Fruit fly (Drosophila melanogaster): Measurements from ENCODE around the gene IPIP.
A peak's percentile ranks its signal among the peaks of the same experiment; 100 is the strongest.

IPIP gene

DNA sequence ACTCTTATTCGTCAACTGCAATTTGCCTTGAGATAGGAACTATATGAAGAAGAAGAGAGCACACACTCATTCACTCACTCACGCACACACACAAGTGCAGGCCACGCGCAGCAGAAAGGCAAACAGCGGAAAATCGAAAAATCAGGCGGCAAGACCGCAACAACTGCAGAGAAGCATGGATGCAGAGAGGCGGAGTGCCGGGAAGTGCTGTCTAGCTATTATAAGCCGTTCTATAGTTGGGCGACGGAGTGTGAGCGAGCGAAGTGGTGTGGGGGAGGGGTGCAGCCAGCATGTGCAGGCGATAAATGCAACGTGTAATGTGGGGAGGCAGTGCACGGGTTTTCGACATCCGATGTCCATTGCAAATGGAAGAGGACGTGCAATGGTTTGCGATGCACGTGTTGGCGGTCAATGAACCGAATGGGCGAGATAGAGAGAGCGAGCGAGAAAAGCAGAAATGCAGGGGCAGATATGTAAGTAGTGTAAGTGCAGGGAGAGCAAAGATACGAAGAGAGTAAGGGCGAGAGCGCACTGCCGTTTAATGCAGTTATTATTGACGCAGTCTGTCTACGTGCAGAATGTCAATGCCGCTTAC is 31.1 kb downstream of the IPIP start (continued):
- TF ChIP-seq CG32532 (GFP tag; IDR thresholded peaks at IDR 0.05) (no peak), Xrp1 (GFP tag; IDR thresholded peaks at IDR 0.05) (0 out of 2 replicates have a peak, but pooled peaks have one; percentile 11), CG9797 (GFP tag; optimal IDR thresholded peaks at IDR 0.05) (no peak), CG13624 (GFP tag; optimal IDR thresholded peaks at IDR 0.05) (no peak), HLHmδ (GFP tag; optimal IDR thresholded peaks at IDR 0.05) (peak; percentile 90), da (GFP tag; optimal IDR thresholded peaks at IDR 0.05) (peak; percentile 92), CG12391 (tag; optimal IDR thresholded peaks at IDR 0.05) (no peak), insv (GFP tag; optimal IDR thresholded peaks at IDR 0.05) (peak in 1 of 2 experiments; percentile 74), phol (tag; optimal IDR thresholded peaks at IDR 0.05) (no peak), Xbp1 (GFP tag; optimal IDR thresholded peaks at IDR 0.05) (peak; percentile 14), Jarid2 (GFP tag; optimal IDR thresholded peaks at IDR 0.05) (peak; percentile 28), CG15696 (tag; optimal IDR thresholded peaks at IDR 0.05) (peak; percentile 14), shn (GFP tag; optimal IDR thresholded peaks at IDR 0.05) (no peak), sug (tag; optimal IDR thresholded peaks at IDR 0.05) (no peak), CG7928 (GFP tag; optimal IDR thresholded peaks at IDR 0.05) (no peak), CG17912 (GFP tag; optimal IDR thresholded peaks at IDR 0.05) (no peak), Dfd (GFP tag; optimal IDR thresholded peaks at IDR 0.05) (no peak), CG14860 (GFP tag; IDR thresholded peaks at IDR 0.05; ENCODE audit: partially characterized antibody) (peak; percentile 20; the same call in 1 of the 3 replicates), slou (GFP tag; optimal IDR thresholded peaks at IDR 0.05) (no peak), Tbp (GFP tag; optimal IDR thresholded peaks at IDR 0.05) (peak; percentile 57), CG34422 (GFP tag; IDR thresholded peaks at IDR 0.05) (no peak), bigmax (GFP tag; optimal IDR thresholded peaks at IDR 0.05) (no peak), chinmo (GFP tag; IDR thresholded peaks at IDR 0.05; ENCODE audit: partially characterized antibody) (0 out of 4 replicates have a peak, but pooled peaks have one; percentile 23), cad (GFP tag; optimal IDR thresholded peaks at IDR 0.05) (no peak), CG33557 (GFP tag; optimal IDR thresholded peaks at IDR 0.05) (peak; percentile 48), bsh (GFP tag; optimal IDR thresholded peaks at IDR 0.05) (no peak), CG11398 (GFP tag; optimal IDR thresholded peaks at IDR 0.05) (no peak), CG18599 (GFP tag; optimal IDR thresholded peaks at IDR 0.05) (no peak), CTCF (GFP tag; optimal IDR thresholded peaks at IDR 0.05) (no peak), CG1024 (GFP tag; IDR thresholded peaks at IDR 0.05) (no peak), cg (GFP tag; optimal IDR thresholded peaks at IDR 0.05) (peak; percentile 82), C15 (GFP tag; IDR thresholded peaks at IDR 0.05) (no peak), CG3407 (GFP tag; optimal IDR thresholded peaks at IDR 0.05) (no peak), CG6854 (GFP tag; optimal IDR thresholded peaks at IDR 0.05) (no peak), Gsc (GFP tag; IDR thresholded peaks at IDR 0.05) (no peak), CG11723 (GFP tag; optimal IDR thresholded peaks at IDR 0.05) (peak; percentile 20), CG6254 (GFP tag; optimal IDR thresholded peaks at IDR 0.05) (no peak), grau (tag; optimal IDR thresholded peaks at IDR 0.05) (no peak), Med (GFP tag) (peak; percentile 77), NC2α (GFP tag; optimal IDR thresholded peaks at IDR 0.05) (no peak), gem (tag; optimal IDR thresholded peaks at IDR 0.05) (no peak), tx (GFP tag; optimal IDR thresholded peaks at IDR 0.05) (no peak), CkIIα-i1 (GFP tag; IDR thresholded peaks at IDR 0.05) (no peak), fu2 (GFP tag; optimal IDR thresholded peaks at IDR 0.05) (no peak), CG17328 (GFP tag; IDR thresholded peaks at IDR 0.05) (no peak), Hr39 (optimal IDR thresholded peaks at IDR 0.05) (no peak), nau (GFP tag; optimal IDR thresholded peaks at IDR 0.05) (no peak), dmrt99B (tag; optimal IDR thresholded peaks at IDR 0.05) (no peak), cwo (GFP tag; optimal IDR thresholded peaks at IDR 0.05) (peak; percentile 98), CG5953 (GFP tag; IDR thresholded peaks at IDR 0.05) (no peak), Max (GFP tag; optimal IDR thresholded peaks at IDR 0.05) (peak; percentile 84)
